Fruit fly (Drosophila melanogaster) whole organism, wandering third instar larva: ENCODE data around the gene CG15803.

ENCODE experiments used
- Abd-B ChIP-seq: fragments of >200 bp; optimal IDR thresholded peaks from 2 replicates; lab custom pipeline; 2017; ENCODE audit warnings: missing biosample characterization, missing genetic modification characterization
- CG32264 ChIP-seq: fragments of 200-800 bp; sonication (Bioruptor generic); optimal IDR thresholded peaks from 2 replicates; lab custom pipeline; 2016; ENCODE audit warnings: missing biosample characterization, missing genetic modification characterization
- CG9705 ChIP-seq: fragments of 200-800 bp; sonication (Bioruptor generic); optimal IDR thresholded peaks from 2 replicates; lab custom pipeline; 2018; ENCODE audit warnings: missing biosample characterization, mild to moderate bottlenecking, missing genetic modification characterization
- CrebA ChIP-seq: fragments of 200-800 bp; sonication (Bioruptor generic); optimal IDR thresholded peaks from 2 replicates; lab custom pipeline; 2016; ENCODE audit warnings: missing biosample characterization, mild to moderate bottlenecking, missing genetic modification characterization, borderline replicate concordance
- Dfd ChIP-seq: fragments of >200 bp; optimal IDR thresholded peaks from 2 replicates; lab custom pipeline; 2017; ENCODE audit warnings: missing biosample characterization, missing genetic modification characterization
- Dif ChIP-seq: fragments of 200-275, 200-300 bp; sonication (Bioruptor generic); optimal IDR thresholded peaks from 2 replicates; lab custom pipeline; 2018; ENCODE audit warnings: missing biosample characterization, missing genetic modification characterization; ENCODE audit not compliant: partially characterized antibody
- GATAd ChIP-seq: sonication (Bioruptor generic); optimal IDR thresholded peaks from 2 replicates; lab custom pipeline; 2016; ENCODE audit warnings: missing biosample characterization, missing genetic modification characterization
- HLH106 ChIP-seq: fragments of 200-800 bp; optimal IDR thresholded peaks from 3 replicates; lab custom pipeline; 2019; ENCODE audit warnings: missing biosample characterization, mild to moderate bottlenecking, missing genetic modification characterization, moderate library complexity
- Hnf4 ChIP-seq: fragments of 200-800 bp; sonication (Bioruptor generic); optimal IDR thresholded peaks from 2 replicates; lab custom pipeline; 2016; ENCODE audit warnings: missing biosample characterization, mild to moderate bottlenecking, missing genetic modification characterization
- Hr78 ChIP-seq: fragments of >200 bp; optimal IDR thresholded peaks from 2 replicates; lab custom pipeline; 2017; ENCODE audit warnings: missing biosample characterization, missing genetic modification characterization
- Hr83 ChIP-seq: fragments of 200-300 bp; sonication (Bioruptor generic); optimal IDR thresholded peaks from 2 replicates; lab custom pipeline; 2016; ENCODE audit warnings: missing biosample characterization, mild to moderate bottlenecking, missing genetic modification characterization, moderate library complexity; ENCODE audit not compliant: poor library complexity, severe bottlenecking
- Jra ChIP-seq: sonication (Bioruptor generic); optimal IDR thresholded peaks from 2 replicates; lab custom pipeline; 2016; ENCODE audit warnings: missing biosample characterization, missing genetic modification characterization
- Mio ChIP-seq: sonication (Bioruptor generic); optimal IDR thresholded peaks from 2 replicates; lab custom pipeline; 2016; ENCODE audit warnings: missing biosample characterization, missing genetic modification characterization
- Myc ChIP-seq: fragments of >200 bp; optimal IDR thresholded peaks from 2 replicates; lab custom pipeline; 2017
- N ChIP-seq: fragments of >200 bp; optimal IDR thresholded peaks from 2 replicates; lab custom pipeline; 2018; ENCODE audit warnings: missing biosample characterization, missing external identifiers, missing genetic modification characterization
- OdsH ChIP-seq: fragments of 200-800 bp; sonication (Bioruptor generic); optimal IDR thresholded peaks from 2 replicates; lab custom pipeline; 2016; ENCODE audit warnings: missing biosample characterization, mild to moderate bottlenecking, missing genetic modification characterization
- Rel ChIP-seq, 2 experiments: fragments of 200-800 bp; sonication (Bioruptor generic) in 1 of 2; optimal IDR thresholded peaks; 2 replicates in 1 of 2; 3 replicates in 1 of 2; lab custom pipeline; 2016 to 2019; ENCODE audit warnings: mild to moderate bottlenecking in 2 of 2, missing biosample characterization in 2 of 2, missing genetic modification characterization in 2 of 2, moderate library complexity in 1 of 2
- Sp1 ChIP-seq: fragments of 200-800 bp; sonication (Bioruptor generic); optimal IDR thresholded peaks from 3 replicates; lab custom pipeline; 2019; ENCODE audit warnings: missing biosample characterization, mild to moderate bottlenecking, missing genetic modification characterization, moderate library complexity
- Vsx2 ChIP-seq: fragments of 200-300, 225-300 bp; sonication (Bioruptor generic); optimal IDR thresholded peaks from 2 replicates; lab custom pipeline; 2018; ENCODE audit warnings: missing biosample characterization, missing genetic modification characterization; ENCODE audit not compliant: partially characterized antibody
- br ChIP-seq: fragments of 200-800 bp; sonication (Bioruptor generic); optimal IDR thresholded peaks from 2 replicates; lab custom pipeline; 2016; ENCODE audit warnings: missing biosample characterization, missing genetic modification characterization
- brk ChIP-seq: fragments of 200-800 bp; sonication (Bioruptor generic); optimal IDR thresholded peaks from 2 replicates; lab custom pipeline; 2016; ENCODE audit warnings: missing biosample characterization, mild to moderate bottlenecking, missing genetic modification characterization
- dl ChIP-seq, 2 experiments: fragments of 175-275, 200-275 bp in 1 of 2; fragments of 200-275 bp in 1 of 2; sonication (Bioruptor generic); optimal IDR thresholded peaks; lab custom pipeline; 2018; ENCODE audit warnings: mild to moderate bottlenecking in 2 of 2, missing biosample characterization in 2 of 2, missing genetic modification characterization in 2 of 2, moderate library complexity in 2 of 2; ENCODE audit not compliant: partially characterized antibody in 2 of 2, insufficient read depth in 1 of 2
- dmrt93B ChIP-seq: fragments of 200-800 bp; sonication (Bioruptor generic); optimal IDR thresholded peaks from 2 replicates; lab custom pipeline; 2018; ENCODE audit warnings: missing biosample characterization, mild to moderate bottlenecking, missing genetic modification characterization
- dsf ChIP-seq: sonication (Bioruptor generic); optimal IDR thresholded peaks from 2 replicates; lab custom pipeline; 2016; ENCODE audit warnings: missing biosample characterization, missing genetic modification characterization, borderline replicate concordance
- ey ChIP-seq: fragments of 200-800 bp; sonication (Bioruptor generic); optimal IDR thresholded peaks from 2 replicates; lab custom pipeline; 2016; ENCODE audit warnings: missing biosample characterization, missing genetic modification characterization
- foxo ChIP-seq, 2 experiments: fragments of 200-800 bp; sonication (Bioruptor generic); optimal IDR thresholded peaks; 2 replicates in 1 of 2; 3 replicates in 1 of 2; lab custom pipeline; 2016 to 2017; ENCODE audit warnings: missing biosample characterization in 2 of 2, missing genetic modification characterization in 2 of 2
- fru ChIP-seq: fragments of 200-800 bp; sonication (Bioruptor generic); optimal IDR thresholded peaks from 3 replicates; lab custom pipeline; 2016; ENCODE audit warnings: missing biosample characterization, mild to moderate bottlenecking, missing genetic modification characterization
- h ChIP-seq: fragments of 200-800 bp; sonication (Bioruptor generic); optimal IDR thresholded peaks from 3 replicates; lab custom pipeline; 2016; ENCODE audit warnings: missing biosample characterization, mild to moderate bottlenecking, missing genetic modification characterization
- jim ChIP-seq: fragments of 175-275, 200-325 bp; sonication (Bioruptor generic); optimal IDR thresholded peaks from 2 replicates; lab custom pipeline; 2016; ENCODE audit warnings: missing biosample characterization, mild to moderate bottlenecking, missing genetic modification characterization
- lola ChIP-seq: fragments of >200 bp; optimal IDR thresholded peaks from 2 replicates; lab custom pipeline; 2017; ENCODE audit warnings: missing biosample characterization, missing genetic modification characterization
- pan ChIP-seq: fragments of >200 bp; optimal IDR thresholded peaks from 2 replicates; lab custom pipeline; 2017
- psq ChIP-seq: fragments of 200-800 bp; sonication (Bioruptor generic); optimal IDR thresholded peaks from 3 replicates; lab custom pipeline; 2017; ENCODE audit warnings: missing biosample characterization, mild to moderate bottlenecking, missing genetic modification characterization, moderate library complexity
- rgr ChIP-seq: fragments of 200-800 bp; sonication (Bioruptor generic); optimal IDR thresholded peaks from 3 replicates; lab custom pipeline; 2016; ENCODE audit warnings: missing biosample characterization, mild to moderate bottlenecking, missing genetic modification characterization
- sage ChIP-seq: fragments of 200-800 bp; sonication (Bioruptor generic); optimal IDR thresholded peaks from 2 replicates; lab custom pipeline; 2016; ENCODE audit warnings: missing biosample characterization, mild to moderate bottlenecking, missing genetic modification characterization
- sv ChIP-seq: fragments of 200-800 bp; sonication (Bioruptor generic); optimal IDR thresholded peaks from 3 replicates; lab custom pipeline; 2016; ENCODE audit warnings: missing biosample characterization, missing genetic modification characterization
- tai ChIP-seq: sonication (Bioruptor generic); optimal IDR thresholded peaks from 2 replicates; lab custom pipeline; 2016; ENCODE audit warnings: missing biosample characterization, missing genetic modification characterization
- usp ChIP-seq: fragments of >200 bp; optimal IDR thresholded peaks from 2 replicates; lab custom pipeline; 2017; ENCODE audit warnings: missing biosample characterization, missing genetic modification characterization
- woc ChIP-seq: sonication (Bioruptor generic); optimal IDR thresholded peaks from 2 replicates; lab custom pipeline; 2016; ENCODE audit warnings: missing biosample characterization, mild to moderate bottlenecking, missing genetic modification characterization

The CG15803 gene

DNA sequence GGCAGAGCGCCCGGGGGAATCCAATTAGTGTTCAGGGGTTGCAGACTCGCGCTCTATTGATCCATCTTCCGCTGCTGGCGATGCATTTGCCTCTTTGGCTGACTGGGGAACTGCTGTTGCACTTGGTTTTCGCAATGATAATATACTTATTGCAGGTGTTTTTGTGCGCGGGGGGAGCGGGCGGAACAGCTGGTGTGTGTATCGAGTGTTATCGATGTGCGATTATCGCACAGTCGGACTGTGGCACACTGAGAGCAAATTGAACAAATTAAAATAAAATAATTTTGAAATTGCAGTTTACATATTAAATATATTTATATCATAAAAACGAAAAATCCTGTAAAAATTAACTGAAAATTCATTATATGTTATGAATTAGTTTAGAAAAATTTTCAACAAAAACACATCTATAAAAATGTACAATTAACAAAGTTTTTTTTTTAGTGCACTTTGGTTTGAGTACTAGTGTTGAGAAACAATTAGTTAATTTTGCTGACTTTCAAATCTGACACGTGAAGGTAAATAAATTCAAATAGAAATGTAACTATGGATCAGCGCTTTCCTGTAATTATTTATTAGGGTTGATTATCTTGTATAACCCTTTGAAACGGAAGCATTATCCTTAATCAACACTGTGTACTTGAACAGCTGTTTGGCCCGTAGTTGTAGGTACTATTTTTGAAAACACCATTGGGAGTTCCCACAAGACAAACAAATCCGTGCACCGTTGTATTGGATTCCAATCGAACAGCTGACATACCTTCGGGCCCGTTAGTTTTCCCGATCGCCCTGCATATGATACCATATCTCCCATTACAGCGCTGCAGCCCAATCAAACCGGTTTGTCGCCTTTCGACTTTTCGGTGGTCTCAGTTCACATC lies 42.3 kb upstream of the CG15803 start, which contains the start of the genes Wdr37 and koko:
Gene Wdr37, minus strand, starts transcription at position 168 of the 881 bp plus-strand sequence.
Gene koko, plus strand, starts transcription at position 478 of the 881 bp plus-strand sequence.
- TF ChIP-seq woc: peak; percentile 79
- peak; percentile 75 for TF ChIP-seq br (GFP tag; lab: Kevin White, UChicago)
- peak; percentile 98 for TF ChIP-seq HLH106 (tag; lab: Kevin White, UChicago)
- TF ChIP-seq Dif (GFP tag; lab: Kevin White, UChicago): no peak
- TF ChIP-seq brk (GFP tag; lab: Kevin White, UChicago): peak; percentile 96
- TF ChIP-seq dmrt93B (GFP tag; lab: Kevin White, UChicago): peak; percentile 92
- TF ChIP-seq Dfd (GFP tag; lab: Kevin White, UChicago): peak; percentile 88
- TF ChIP-seq foxo (GFP tag; optimal IDR thresholded peaks at IDR 0.05; lab: Kevin White, UChicago): peak in 1 of 2 experiments; percentile 98
- peak; percentile 79 for TF ChIP-seq GATAd (GFP tag; lab: Kevin White, UChicago)
- no peak for TF ChIP-seq dl (GFP tag; optimal IDR thresholded peaks at IDR 0.05; lab: Kevin White, UChicago; ENCODE audit: insufficient read depth in 1 of 2, partially characterized antibody in 2 of 2)
- peak; percentile 95 for TF ChIP-seq rgr (GFP tag; lab: Kevin White, UChicago)
- TF ChIP-seq fru (GFP tag; lab: Kevin White, UChicago): peak; percentile 91
- peak; percentile 89 for TF ChIP-seq dsf (GFP tag; lab: Kevin White, UChicago)
- TF ChIP-seq Myc (lab: Kevin White, UChicago): no peak
- TF ChIP-seq Abd-B: no peak
- TF ChIP-seq Rel (GFP tag; optimal IDR thresholded peaks at IDR 0.05; lab: Kevin White, UChicago): peak; percentile 54
- peak; percentile 91 for TF ChIP-seq Rel (tag; optimal IDR thresholded peaks at IDR 0.05; lab: Kevin White, UChicago)
- no peak for TF ChIP-seq tai (GFP tag; lab: Kevin White, UChicago)
- peak; percentile 96 for TF ChIP-seq Hnf4 (GFP tag; lab: Kevin White, UChicago)
- TF ChIP-seq jim (GFP tag; lab: Kevin White, UChicago): peak; percentile 21
- TF ChIP-seq Hr78 (GFP tag; lab: Kevin White, UChicago): no peak
- TF ChIP-seq pan (lab: Kevin White, UChicago): no peak
- no peak for TF ChIP-seq lola (GFP tag; lab: Kevin White, UChicago)
- TF ChIP-seq CG9705 (GFP tag; lab: Kevin White, UChicago): peak; percentile 88
- no peak for TF ChIP-seq Mio
- TF ChIP-seq psq (GFP tag; lab: Kevin White, UChicago): peak; percentile 94
- peak; percentile 78 for TF ChIP-seq ey (GFP tag; lab: Kevin White, UChicago)
- peak; percentile 93 for TF ChIP-seq Hr83 (GFP tag; lab: Kevin White, UChicago)
- TF ChIP-seq Vsx2: no peak
- TF ChIP-seq h (GFP tag; lab: Kevin White, UChicago): peak; percentile 92
- TF ChIP-seq OdsH (GFP tag; lab: Kevin White, UChicago): peak; percentile 97
- TF ChIP-seq usp: no peak
- TF ChIP-seq CrebA (GFP tag; lab: Kevin White, UChicago): no peak
- peak; percentile 78 for TF ChIP-seq CG32264 (GFP tag; lab: Kevin White, UChicago)
- TF ChIP-seq Sp1 (GFP tag; lab: Kevin White, UChicago): peak; percentile 98
- TF ChIP-seq sage (GFP tag; lab: Kevin White, UChicago): peak; percentile 79
- peak; percentile 94 for TF ChIP-seq Jra (GFP tag; lab: Kevin White, UChicago)
- peak; percentile 92 for TF ChIP-seq sv
- no peak for TF ChIP-seq N (GFP tag; lab: Kevin White, UChicago)

DNA sequence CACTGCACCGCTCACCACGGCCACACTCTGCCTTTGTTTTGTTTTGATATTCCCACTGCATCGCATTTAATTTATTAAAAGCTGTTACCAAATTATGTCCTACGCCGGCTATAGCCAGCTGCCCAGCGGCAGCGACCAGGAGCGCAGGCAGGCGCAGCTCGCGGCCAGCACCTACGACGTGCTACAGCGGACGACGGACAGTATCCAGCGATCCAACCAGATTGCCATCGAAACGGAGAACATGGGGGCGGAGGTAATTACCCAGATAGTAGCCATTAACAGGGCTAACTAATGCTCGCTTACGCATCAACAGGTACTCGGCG lies 39.1 kb upstream of the CG15803 start:
- TF ChIP-seq rgr (GFP tag; lab: Kevin White, UChicago): no peak
- TF ChIP-seq Rel (GFP tag; optimal IDR thresholded peaks at IDR 0.05; lab: Kevin White, UChicago): no peak
- peak; percentile 1 for TF ChIP-seq Rel (tag; optimal IDR thresholded peaks at IDR 0.05; lab: Kevin White, UChicago)
- no peak for TF ChIP-seq Hr78 (GFP tag; lab: Kevin White, UChicago)
